Worm (Caenorhabditis elegans): Measurements from ENCODE around the gene flp-15.

ce11 chrIII:13686309-13686708 lies 18.7 kb upstream of the flp-15 start, which contains the start of gene dyf-2:
- TF ChIP-seq lin-13 (tag; optimal IDR thresholded peaks at IDR 0.05) (no peak), elt-3 (tag; optimal IDR thresholded peaks at IDR 0.05) (no peak)

Measured in whole organism, mixed stage, embryonic.